Fruit fly (Drosophila melanogaster) whole organism, adult: Measurements from ENCODE around the gene QIL1.

Experiments
- CG11617 ChIP-seq: fragments of 200-800 bp; sonication (Bioruptor generic); optimal IDR thresholded peaks from 2 replicates; lab custom pipeline; 2017; ENCODE audit warnings: mild to moderate bottlenecking, missing biosample characterization, missing genetic modification reagents, missing genetic modification characterization
- CG12768 ChIP-seq: fragments of 200-800 bp; sonication (Bioruptor generic); optimal IDR thresholded peaks from 2 replicates; lab custom pipeline; 2017; ENCODE audit warnings: missing biosample characterization, missing genetic modification characterization, mild to moderate bottlenecking, moderate library complexity, missing genetic modification reagents
- CG14711 ChIP-seq: fragments of 200-800 bp; sonication (Bioruptor generic); optimal IDR thresholded peaks from 2 replicates; lab custom pipeline; 2018; ENCODE audit warnings: missing biosample characterization, mild to moderate bottlenecking, missing genetic modification characterization, moderate library complexity
- CG1620 ChIP-seq: fragments of 200-800 bp; sonication (Bioruptor generic); optimal IDR thresholded peaks from 2 replicates; lab custom pipeline; 2016; ENCODE audit warnings: missing biosample characterization, missing genetic modification characterization
- CG33017 ChIP-seq: fragments of 200-800 bp; sonication (Bioruptor generic); optimal IDR thresholded peaks from 2 replicates; lab custom pipeline; 2018; ENCODE audit warnings: missing biosample characterization, mild to moderate bottlenecking, missing genetic modification characterization, moderate library complexity
- CG5204 ChIP-seq: fragments of 200-800 bp; sonication (Bioruptor generic); optimal IDR thresholded peaks from 2 replicates; lab custom pipeline; 2016; ENCODE audit warnings: missing biosample characterization, missing genetic modification characterization
- CG7045 ChIP-seq: fragments of 200-800 bp; sonication (Bioruptor generic); optimal IDR thresholded peaks from 2 replicates; lab custom pipeline; 2017; ENCODE audit warnings: missing biosample characterization, mild to moderate bottlenecking, missing genetic modification characterization
- CG7101 ChIP-seq: fragments of 200-800 bp; sonication (Bioruptor generic); optimal IDR thresholded peaks from 2 replicates; lab custom pipeline; 2018; ENCODE audit warnings: missing biosample characterization, mild to moderate bottlenecking, missing genetic modification characterization, moderate library complexity
- Clk ChIP-seq: fragments of 200-800 bp; sonication (Bioruptor generic); optimal IDR thresholded peaks from 2 replicates; lab custom pipeline; 2017; ENCODE audit warnings: missing biosample characterization, missing genetic modification characterization
- Crg-1 ChIP-seq: fragments of 200-800 bp; sonication (Bioruptor generic); optimal IDR thresholded peaks from 2 replicates; lab custom pipeline; 2016; ENCODE audit warnings: missing biosample characterization, missing genetic modification characterization
- Hr96 ChIP-seq: fragments of 200-800 bp; sonication (Bioruptor generic); optimal IDR thresholded peaks from 2 replicates; lab custom pipeline; 2016; ENCODE audit warnings: missing biosample characterization, missing genetic modification characterization
- Mnt ChIP-seq: fragments of 200-800 bp; sonication (Bioruptor generic); optimal IDR thresholded peaks from 2 replicates; lab custom pipeline; 2016; ENCODE audit warnings: missing biosample characterization, mild to moderate bottlenecking, missing genetic modification characterization
- bab1 ChIP-seq: fragments of 200-800 bp; sonication (Bioruptor generic); optimal IDR thresholded peaks from 3 replicates; lab custom pipeline; 2019; ENCODE audit warnings: missing biosample characterization, mild to moderate bottlenecking, missing genetic modification characterization, moderate library complexity
- cic ChIP-seq: fragments of 200-800 bp; sonication (Bioruptor generic); optimal IDR thresholded peaks from 2 replicates; lab custom pipeline; 2017; ENCODE audit warnings: missing biosample characterization, mild to moderate bottlenecking, missing genetic modification characterization, moderate library complexity
- cnc ChIP-seq, 2 experiments: fragments of >200 bp; optimal IDR thresholded peaks; 2 replicates each; lab custom pipeline; 2017
- kay ChIP-seq: fragments of 200-800 bp; sonication (Bioruptor generic); peaks from one replicate; lab custom pipeline; 2016; ENCODE audit warnings: missing biosample characterization, missing genetic modification characterization, borderline replicate concordance
- ovo ChIP-seq: fragments of 200-800 bp; sonication (Bioruptor generic); optimal IDR thresholded peaks from 2 replicates; lab custom pipeline; 2016; ENCODE audit warnings: missing biosample characterization, missing genetic modification characterization
- pad ChIP-seq: fragments of 200-800 bp; sonication (Bioruptor generic); optimal IDR thresholded peaks from 3 replicates; lab custom pipeline; 2017; ENCODE audit warnings: missing biosample characterization, missing genetic modification characterization, mild to moderate bottlenecking, moderate library complexity, missing genetic modification reagents
- tj ChIP-seq: fragments of 200-800 bp; sonication (Bioruptor generic); optimal IDR thresholded peaks from 3 replicates; lab custom pipeline; 2017; ENCODE audit warnings: missing biosample characterization, mild to moderate bottlenecking, missing genetic modification characterization, moderate library complexity
- toe ChIP-seq: fragments of 200-800 bp; sonication (Bioruptor generic); optimal IDR thresholded peaks from 2 replicates; lab custom pipeline; 2016; ENCODE audit warnings: missing biosample characterization, missing genetic modification characterization

Gene QIL1

DNA sequence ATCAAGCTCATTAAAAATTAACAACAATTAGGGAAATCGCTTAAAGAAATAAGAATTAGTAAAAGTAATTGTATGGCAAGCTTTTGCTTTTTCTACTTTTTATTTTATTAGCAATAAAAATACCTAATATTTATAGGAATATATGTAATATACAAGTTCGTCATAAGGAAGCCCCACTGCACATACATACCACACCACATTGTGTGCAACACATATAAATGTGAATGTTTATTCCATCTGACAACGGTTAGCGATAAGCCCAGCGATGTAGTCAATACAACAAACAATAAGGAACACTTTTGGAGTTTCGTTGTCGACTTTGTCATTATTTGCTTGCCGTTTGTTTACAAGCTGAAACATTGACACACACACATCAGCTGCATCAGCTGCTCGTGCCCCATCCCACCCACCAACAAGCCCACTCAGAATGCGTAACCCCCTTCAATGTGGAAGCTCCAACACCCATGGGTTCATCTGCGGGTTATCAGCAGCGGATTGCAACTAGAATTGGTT is 19.6 kb downstream of the QIL1 start:
- TF ChIP-seq cnc (optimal IDR thresholded peaks at IDR 0.05; lab: Kevin White, UChicago) (no peak), CG11617 (GFP tag; lab: Kevin White, UChicago) (peak; percentile 35), CG5204 (no peak), pad (peak; percentile 43), ovo (peak; percentile 23), CG7045 (GFP tag; lab: Kevin White, UChicago) (no peak), Mnt (GFP tag; lab: Kevin White, UChicago) (no peak), Hr96 (GFP tag; lab: Kevin White, UChicago) (peak; percentile 36), CG33017 (tag; lab: Kevin White, UChicago) (peak; percentile 18), CG12768 (GFP tag; lab: Kevin White, UChicago) (no peak), Clk (GFP tag; lab: Kevin White, UChicago) (no peak), toe (GFP tag; lab: Kevin White, UChicago) (no peak), Crg-1 (GFP tag; lab: Kevin White, UChicago) (peak; percentile 55), bab1 (GFP tag; lab: Kevin White, UChicago) (no peak), tj (no peak), cic (GFP tag; lab: Kevin White, UChicago) (no peak), kay (peak; percentile 88), CG1620 (GFP tag; lab: Kevin White, UChicago) (no peak), CG7101 (peak; percentile 64), CG14711 (peak; percentile 2)

DNA sequence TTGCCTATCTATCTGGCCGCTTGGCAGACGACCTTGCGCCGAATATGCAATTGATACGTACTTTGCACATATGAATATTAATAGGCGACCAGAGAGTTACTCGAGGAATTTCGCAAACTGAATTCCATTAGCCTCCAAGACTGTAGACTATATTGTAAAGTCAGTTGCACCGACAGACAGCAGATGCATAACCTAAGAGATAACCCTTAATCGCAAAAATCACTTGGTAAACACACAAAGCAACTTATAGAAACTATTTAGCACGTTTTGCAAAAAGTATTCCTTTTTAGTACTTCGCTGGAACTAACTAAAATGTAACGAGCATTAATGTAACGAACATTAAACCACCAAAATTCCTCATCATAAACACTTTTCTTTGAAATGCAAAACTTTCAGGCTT is 20.4 kb downstream of the QIL1 start, which contains the start of gene CG6333:
CG6333 (minus strand) TSS at position 101 of the 400 bp plus-strand sequence.
- TF ChIP-seq Crg-1 (GFP tag; lab: Kevin White, UChicago) (no peak), toe (GFP tag; lab: Kevin White, UChicago) (no peak), CG14711 (no peak), kay (peak; percentile 49), cnc (optimal IDR thresholded peaks at IDR 0.05; lab: Kevin White, UChicago) (no peak)

DNA sequence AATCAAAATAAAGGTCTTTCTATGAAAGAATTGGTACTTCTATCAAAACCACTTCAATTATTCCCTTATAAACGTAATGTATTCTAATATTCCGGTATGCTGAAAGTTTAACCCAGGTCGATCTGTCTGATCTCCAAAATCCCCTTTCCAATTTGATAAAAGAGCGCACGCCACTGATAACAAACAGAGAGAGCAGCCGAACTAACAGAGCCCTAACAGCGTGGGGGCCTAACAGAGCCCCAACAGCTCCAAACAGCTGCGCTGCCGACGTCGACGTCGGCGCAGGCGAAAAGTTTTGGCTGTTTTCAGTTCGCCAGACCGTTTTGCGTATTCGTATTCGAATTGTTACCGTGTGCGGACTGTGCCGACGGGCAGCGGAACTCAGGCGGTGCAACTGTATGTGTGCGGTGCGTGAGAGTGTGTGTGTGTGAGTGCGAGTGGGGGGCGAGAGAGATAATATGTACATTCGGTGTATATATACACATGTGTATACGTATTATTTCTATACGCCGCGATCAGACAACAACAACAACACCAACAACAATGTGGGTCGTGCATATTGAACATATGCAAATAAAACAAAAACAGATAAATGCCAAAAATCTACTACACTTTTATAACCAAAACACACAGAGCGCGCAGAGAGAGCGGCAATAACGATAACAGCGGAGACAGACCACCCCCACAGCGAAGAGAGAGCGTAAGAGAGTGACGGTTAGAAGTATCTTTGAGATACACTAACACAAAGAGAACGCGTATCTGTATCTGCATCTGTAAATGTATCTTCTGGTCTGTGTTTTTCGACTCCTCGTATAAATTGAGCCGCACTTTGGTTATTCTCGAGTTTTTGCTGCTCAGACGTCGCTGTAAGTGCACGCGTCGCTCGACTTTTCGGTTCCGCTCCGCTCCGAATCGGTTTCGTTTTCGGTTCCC is 21.3 kb downstream of the QIL1 start, which contains the start of gene Oatp74D:
Oatp74D (plus strand) TSS at position 325 of the 933 bp plus-strand sequence.
- TF ChIP-seq CG1620 (GFP tag; lab: Kevin White, UChicago) (no peak), ovo (no peak), bab1 (GFP tag; lab: Kevin White, UChicago) (peak; percentile 48), Hr96 (GFP tag; lab: Kevin White, UChicago) (peak; percentile 4), tj (peak; percentile 11), CG11617 (GFP tag; lab: Kevin White, UChicago) (no peak), CG7045 (GFP tag; lab: Kevin White, UChicago) (no peak), cnc (optimal IDR thresholded peaks at IDR 0.05; lab: Kevin White, UChicago) (no peak), CG7101 (peak; percentile 58), kay (no peak), CG14711 (peak; percentile 40), CG12768 (GFP tag; lab: Kevin White, UChicago) (peak; percentile 26), CG33017 (tag; lab: Kevin White, UChicago) (peak; percentile 38), Crg-1 (GFP tag; lab: Kevin White, UChicago) (no peak), Clk (GFP tag; lab: Kevin White, UChicago) (no peak), CG5204 (peak; percentile 33), cic (GFP tag; lab: Kevin White, UChicago) (peak; percentile 65), Mnt (GFP tag; lab: Kevin White, UChicago) (peak; percentile 45), toe (GFP tag; lab: Kevin White, UChicago) (no peak), pad (no peak)

DNA sequence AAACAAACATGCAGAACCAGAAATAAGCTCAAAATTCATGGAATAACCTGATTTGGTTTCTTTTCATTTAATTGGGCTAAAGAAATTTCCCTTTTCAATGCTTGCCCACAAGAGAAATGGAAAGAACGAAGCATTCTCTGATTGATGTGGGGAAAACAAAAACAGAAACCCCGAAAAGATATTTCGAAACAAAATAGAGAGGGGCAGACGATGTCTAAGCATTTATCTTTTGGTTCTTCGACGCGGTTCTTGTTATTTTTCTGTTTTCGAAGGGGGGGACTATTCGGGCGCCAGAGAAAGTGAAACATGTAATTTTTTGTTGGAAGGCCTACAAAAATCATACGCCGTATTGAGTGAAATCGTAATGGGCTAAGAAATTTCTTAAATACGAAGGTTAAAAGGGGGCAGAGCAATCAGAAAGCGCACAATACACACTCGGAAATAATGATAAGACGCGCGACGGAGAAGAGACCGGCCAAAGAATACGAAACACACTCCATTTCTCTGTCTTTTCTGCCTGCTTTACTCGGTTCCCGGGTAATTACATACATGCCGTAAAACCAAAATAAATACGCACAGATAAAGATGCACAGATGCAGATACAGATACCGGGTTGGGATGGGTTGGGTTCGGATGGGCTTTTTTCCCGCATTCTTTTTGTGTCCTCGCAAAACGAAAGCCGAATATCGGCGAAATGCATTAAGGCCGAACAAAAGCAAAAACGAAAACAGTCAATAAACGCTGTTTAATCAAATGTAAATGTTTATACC is 23.1 kb downstream of the QIL1 start:
- no peak for TF ChIP-seq cnc (optimal IDR thresholded peaks at IDR 0.05; lab: Kevin White, UChicago)

DNA sequence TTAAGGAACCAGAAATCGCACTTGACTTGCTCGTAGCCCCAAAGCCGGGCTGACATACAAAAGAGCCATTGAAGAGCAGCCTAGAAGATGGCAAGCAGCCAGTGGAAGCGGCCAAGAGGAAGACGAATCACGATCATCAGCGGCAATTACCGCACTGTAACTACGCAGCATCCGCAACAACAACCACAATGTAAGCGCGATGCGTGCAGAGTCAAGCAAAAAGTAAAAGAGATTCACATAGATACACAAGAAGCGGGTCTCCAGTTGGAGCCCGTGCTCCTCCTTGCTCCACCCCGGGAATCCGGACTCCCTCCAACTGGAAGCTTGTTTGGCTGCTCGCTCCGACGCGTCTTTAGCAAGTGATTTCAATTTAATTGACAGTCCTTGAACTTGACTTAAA is 25.9 kb downstream of the QIL1 start:
- TF ChIP-seq CG7101 (no peak), Crg-1 (GFP tag; lab: Kevin White, UChicago) (no peak), Hr96 (GFP tag; lab: Kevin White, UChicago) (no peak), bab1 (GFP tag; lab: Kevin White, UChicago) (no peak), CG14711 (no peak), Mnt (GFP tag; lab: Kevin White, UChicago) (no peak), ovo (no peak), CG1620 (GFP tag; lab: Kevin White, UChicago) (no peak), toe (GFP tag; lab: Kevin White, UChicago) (no peak), CG33017 (tag; lab: Kevin White, UChicago) (no peak), kay (no peak), CG11617 (GFP tag; lab: Kevin White, UChicago) (no peak), CG12768 (GFP tag; lab: Kevin White, UChicago) (no peak), pad (no peak), tj (no peak), cic (GFP tag; lab: Kevin White, UChicago) (no peak)
